Fruit fly (Drosophila melanogaster) whole organism, embryonic: ENCODE results near the gene Tob.
A peak's percentile ranks its signal among the peaks of the same experiment; 100 is the strongest.

Experiments
- Blimp-1 ChIP-seq: fragments of 200-800 bp; sonication (Bioruptor generic); optimal IDR thresholded peaks from 3 replicates; lab custom pipeline; 2018; ENCODE audit warnings: missing biosample characterization, missing genetic modification characterization, mild to moderate bottlenecking, moderate library complexity, missing genetic modification reagents
- CG15073 ChIP-seq: fragments of 200-800 bp; sonication (Bioruptor generic); optimal IDR thresholded peaks from 2 replicates; lab custom pipeline; 2016; ENCODE audit warnings: missing biosample characterization, missing genetic modification characterization
- CG3281 ChIP-seq: fragments of 200-800 bp; sonication (Bioruptor generic); optimal IDR thresholded peaks from 3 replicates; lab custom pipeline; 2017; ENCODE audit warnings: missing biosample characterization, mild to moderate bottlenecking, missing genetic modification characterization
- CTCF ChIP-seq: fragments of 200-800 bp; sonication (Bioruptor generic); optimal IDR thresholded peaks from 2 replicates; lab custom pipeline; 2017; ENCODE audit warnings: missing biosample characterization, mild to moderate bottlenecking, missing genetic modification characterization, moderate library complexity
- HLH3B ChIP-seq: fragments of 200-800 bp; sonication (Bioruptor generic); IDR thresholded peaks from 2 replicates; pipeline ENCODE4 v1.3.6; 2022; ENCODE audit warnings: missing biosample characterization, missing genetic modification characterization
- Sry-δ ChIP-seq: fragments of 200-800 bp; sonication (Bioruptor generic); optimal IDR thresholded peaks from 2 replicates; lab custom pipeline; 2016; ENCODE audit warnings: missing biosample characterization, missing genetic modification characterization
- Trl ChIP-seq, 3 experiments: fragments of >200 bp in 2 of 3; fragments of 200-800 bp in 1 of 3; sonication (Bioruptor generic) in 1 of 3; optimal IDR thresholded peaks; 2 replicates in 1 of 3; 3 replicates in 2 of 3; lab custom pipeline; 2016 to 2017; ENCODE audit warnings: missing biosample characterization in 1 of 3, missing genetic modification characterization in 1 of 3
- ase ChIP-seq: fragments of 200-800 bp; sonication (Bioruptor generic); IDR thresholded peaks from 3 replicates; pipeline ENCODE4 v1.3.6; 2022; ENCODE audit warnings: missing biosample characterization, missing genetic modification characterization
- ato ChIP-seq: fragments of 200-800 bp; sonication (Bioruptor generic); IDR thresholded peaks from 2 replicates; pipeline ENCODE4 v1.3.6; 2022; ENCODE audit warnings: missing biosample characterization, missing genetic modification characterization; ENCODE audit not compliant: partially characterized antibody
- ken ChIP-seq: fragments of 200-800 bp; sonication (Bioruptor generic); IDR thresholded peaks from 3 replicates; pipeline ENCODE4 v1.3.6; 2022; ENCODE audit warnings: missing biosample characterization, missing genetic modification characterization
- nau ChIP-seq: fragments of 200-800 bp; sonication (Bioruptor generic); optimal IDR thresholded peaks from 3 replicates; lab custom pipeline; 2017; ENCODE audit warnings: missing biosample characterization, mild to moderate bottlenecking, missing genetic modification characterization, missing genetic modification reagents

- TF ChIP-seq Sry-δ (no peak), ato (GFP tag; lab: Robert Waterston, UW) (0 out of 2 replicates have a peak, but pooled peaks have one; percentile 20), CG15073 (GFP tag; lab: Kevin White, UChicago) (no peak), CG3281 (no peak), nau (GFP tag; lab: Kevin White, UChicago) (no peak), CTCF (peak; percentile 98), Blimp-1 (no peak), HLH3B (GFP tag; lab: Robert Waterston, UW) (0 out of 2 replicates have a peak, but pooled peaks have one; percentile 22), Trl (optimal IDR thresholded peaks at IDR 0.05; lab: Kevin White, UChicago) (no peak), Trl (GFP tag; optimal IDR thresholded peaks at IDR 0.05; lab: Kevin White, UChicago) (peak; percentile 72), ase (GFP tag; lab: Robert Waterston, UW) (peak; percentile 53; the same call in 2 of the 3 replicates), ken (0 out of 3 replicates have a peak, but pooled peaks have one; percentile 35)
These were observed 14.4 kb upstream of the Tob start for dm6 chrX:16105715-16106114.
